Worm (Caenorhabditis elegans) whole organism, young adult: ENCODE measurements around the gene vha-1.
A peak's percentile ranks its signal among the peaks of the same experiment; 100 is the strongest.

Experiments
- B0261.1 ChIP-seq: sonication (generic microtip); optimal IDR thresholded peaks from 2 replicates; lab custom pipeline; 2016; ENCODE audit warnings: mild to moderate bottlenecking, missing genetic modification characterization, moderate library complexity, missing compliant biosample characterization
- F33H1.4 ChIP-seq: fragments of 200-800 bp; sonication (Bioruptor generic); IDR thresholded peaks from 2 replicates; pipeline ENCODE4 v1.3.6; 2022; ENCODE audit warnings: missing genetic modification reagents, missing genetic modification characterization, missing compliant biosample characterization
- F37B4.10 ChIP-seq: fragments of 200-800 bp; sonication (Bioruptor generic); IDR thresholded peaks from 2 replicates; pipeline ENCODE4 v1.3.6; 2022; ENCODE audit warnings: missing genetic modification characterization, missing compliant biosample characterization
- K12H6.12 ChIP-seq: fragments of 200-800 bp; sonication (Bioruptor generic); optimal IDR thresholded peaks from 2 replicates; lab custom pipeline; 2018; ENCODE audit warnings: mild to moderate bottlenecking, missing genetic modification characterization, missing compliant biosample characterization
- Y53G8AR.9 ChIP-seq: fragments of 200-800 bp; sonication (Bioruptor generic); conservative IDR thresholded peaks from 2 replicates; pipeline ENCODE4 v1.3.6; 2022; ENCODE audit warnings: missing genetic modification reagents, missing genetic modification characterization, missing compliant biosample characterization
- ZK185.1 ChIP-seq: sonication (generic microtip); optimal IDR thresholded peaks from 2 replicates; lab custom pipeline; 2016; ENCODE audit warnings: mild to moderate bottlenecking, missing genetic modification characterization, missing compliant biosample characterization; ENCODE audit not compliant: poor library complexity, severe bottlenecking
- athp-1 ChIP-seq: sonication (generic microtip); optimal IDR thresholded peaks from 2 replicates; lab custom pipeline; 2017; ENCODE audit warnings: mild to moderate bottlenecking, missing genetic modification characterization, missing compliant biosample characterization
- attf-5 ChIP-seq: fragments of 200-800 bp; sonication (Bioruptor generic); optimal IDR thresholded peaks from 2 replicates; lab custom pipeline; 2018; ENCODE audit warnings: mild to moderate bottlenecking, missing genetic modification characterization, missing compliant biosample characterization
- attf-6 ChIP-seq: fragments of 200-800 bp; sonication (Bioruptor generic); IDR thresholded peaks from 2 replicates; pipeline ENCODE4 v1.3.6; 2022; ENCODE audit warnings: missing genetic modification reagents, missing genetic modification characterization, missing compliant biosample characterization
- ceh-27 ChIP-seq: fragments of 200-800 bp; sonication (Bioruptor generic); optimal IDR thresholded peaks from 2 replicates; lab custom pipeline; 2018; ENCODE audit warnings: mild to moderate bottlenecking, missing genetic modification characterization, moderate library complexity, missing compliant biosample characterization
- ceh-58 ChIP-seq: fragments of 200-800 bp; sonication (Bioruptor generic); IDR thresholded peaks from 2 replicates; pipeline ENCODE4 v1.3.6; 2022; ENCODE audit warnings: missing genetic modification characterization, missing compliant biosample characterization
- ceh-91 ChIP-seq: fragments of 200-800 bp; sonication (Bioruptor generic); IDR thresholded peaks from 2 replicates; pipeline ENCODE4 v1.3.6; 2022; ENCODE audit warnings: missing genetic modification reagents, missing genetic modification characterization, missing compliant biosample characterization
- dpl-1 ChIP-seq: fragments of 150-350 bp; optimal IDR thresholded peaks from 2 replicates; lab custom pipeline; 2014; ENCODE audit warnings: missing biosample characterization, missing genetic modification reagents, missing genetic modification characterization
- efl-1 ChIP-seq: fragments of 150-350 bp; optimal IDR thresholded peaks from 2 replicates; lab custom pipeline; 2014; ENCODE audit warnings: missing biosample characterization, missing genetic modification reagents, missing genetic modification characterization
- him-1 ChIP-seq: sonication (generic microtip); optimal IDR thresholded peaks from 2 replicates; lab custom pipeline; 2016; ENCODE audit warnings: missing genotype, missing genetic modification reagents, missing genetic modification characterization, missing compliant biosample characterization
- hlh-12 ChIP-seq: sonication (generic microtip); optimal IDR thresholded peaks from 2 replicates; lab custom pipeline; 2016; ENCODE audit warnings: missing genetic modification characterization, missing compliant biosample characterization
- hlh-26 ChIP-seq: fragments of 200-800 bp; sonication (Bioruptor generic); conservative IDR thresholded peaks from 2 replicates; pipeline ENCODE4 v1.3.6; 2022; ENCODE audit warnings: missing genetic modification reagents, missing genetic modification characterization, missing compliant biosample characterization
- hmg-1.2 ChIP-seq: fragments of 200-800 bp; sonication (Bioruptor generic); IDR thresholded peaks from 2 replicates; pipeline ENCODE4 v1.3.6; 2022; ENCODE audit warnings: missing genetic modification reagents, missing genetic modification characterization, missing compliant biosample characterization
- hmg-20 ChIP-seq: fragments of 200-800 bp; sonication (Bioruptor generic); IDR thresholded peaks from 2 replicates; pipeline ENCODE4 v1.3.6; 2022; ENCODE audit warnings: missing genetic modification reagents, missing genetic modification characterization, missing compliant biosample characterization
- lin-54 ChIP-seq: fragments of 200-800 bp; sonication (Bioruptor generic); optimal IDR thresholded peaks from 2 replicates; lab custom pipeline; 2018; ENCODE audit warnings: mild to moderate bottlenecking, missing genetic modification characterization, missing compliant biosample characterization
- lsl-1 ChIP-seq: fragments of 200-800 bp; sonication (Bioruptor generic); optimal IDR thresholded peaks from 2 replicates; lab custom pipeline; 2018; ENCODE audit warnings: mild to moderate bottlenecking, missing genetic modification characterization, moderate library complexity, missing compliant biosample characterization
- madf-3 ChIP-seq: fragments of 200-800 bp; sonication (Bioruptor generic); IDR thresholded peaks from 2 replicates; pipeline ENCODE4 v1.3.6; 2022; ENCODE audit warnings: missing genetic modification reagents, missing genetic modification characterization, missing compliant biosample characterization
- madf-8 ChIP-seq: fragments of 200-800 bp; sonication (Bioruptor generic); conservative IDR thresholded peaks from 2 replicates; pipeline ENCODE4 v1.3.6; 2022; ENCODE audit warnings: missing genetic modification reagents, missing genetic modification characterization, missing compliant biosample characterization
- mcd-1 ChIP-seq: fragments of 200-800 bp; sonication (Bioruptor generic); IDR thresholded peaks from 2 replicates; pipeline ENCODE4 v1.3.6; 2022; ENCODE audit warnings: missing genetic modification reagents, missing genetic modification characterization, missing compliant biosample characterization
- mxl-1 ChIP-seq: sonication (generic microtip); optimal IDR thresholded peaks from 2 replicates; lab custom pipeline; 2016; ENCODE audit warnings: missing genetic modification characterization, missing compliant biosample characterization
- nhr-179 ChIP-seq: sonication (generic microtip); optimal IDR thresholded peaks from 2 replicates; lab custom pipeline; 2016; ENCODE audit warnings: mild to moderate bottlenecking, missing genetic modification characterization, missing compliant biosample characterization
- nhr-27 ChIP-seq: fragments of 200-800 bp; sonication (Bioruptor generic); optimal IDR thresholded peaks from 2 replicates; lab custom pipeline; 2018; ENCODE audit warnings: mild to moderate bottlenecking, missing genetic modification characterization, moderate library complexity, missing compliant biosample characterization
- nhr-80 ChIP-seq: sonication (generic microtip); optimal IDR thresholded peaks from 2 replicates; lab custom pipeline; 2016; ENCODE audit warnings: missing genetic modification characterization, missing compliant biosample characterization
- nhr-90 ChIP-seq: sonication (generic microtip); optimal IDR thresholded peaks from 2 replicates; lab custom pipeline; 2016; ENCODE audit warnings: missing genotype, mild to moderate bottlenecking, missing genetic modification characterization, missing compliant biosample characterization
- rcor-1 ChIP-seq: fragments of 200-800 bp; sonication (Bioruptor generic); IDR thresholded peaks from 2 replicates; pipeline ENCODE4 v1.3.6; 2022; ENCODE audit warnings: missing genetic modification reagents, missing genetic modification characterization, missing compliant biosample characterization
- sdz-38 ChIP-seq: sonication (generic microtip); optimal IDR thresholded peaks from 2 replicates; lab custom pipeline; 2016; ENCODE audit warnings: missing genotype, missing genetic modification characterization, missing compliant biosample characterization
- sea-2 ChIP-seq: fragments of 200-800 bp; sonication (Bioruptor generic); IDR thresholded peaks from 2 replicates; pipeline ENCODE4 v1.3.6; 2022; ENCODE audit warnings: missing genetic modification characterization, missing compliant biosample characterization
- snpc-1.3 ChIP-seq: sonication (generic microtip); optimal IDR thresholded peaks from 2 replicates; lab custom pipeline; 2017; ENCODE audit warnings: missing genetic modification characterization, mild to moderate bottlenecking, missing compliant biosample characterization, antibody characterized with exemption, moderate library complexity, missing genotype, missing genetic modification reagents; ENCODE audit not compliant: insufficient read depth
- snpc-3.4 ChIP-seq: sonication (generic microtip); optimal IDR thresholded peaks from 2 replicates; lab custom pipeline; 2017; ENCODE audit warnings: missing genetic modification characterization, mild to moderate bottlenecking, missing compliant biosample characterization, antibody characterized with exemption, moderate library complexity, missing genotype, missing genetic modification reagents
- snpc-4 ChIP-seq, 5 experiments: fragments of 150-350 bp in 1 of 5; sonication (generic microtip) in 4 of 5; optimal IDR thresholded peaks; 2 replicates each; lab custom pipeline; 2014 to 2018; ENCODE audit warnings: missing genetic modification characterization in 5 of 5, missing biosample characterization in 3 of 5, antibody characterized with exemption in 2 of 5, mild to moderate bottlenecking in 2 of 5, missing compliant biosample characterization in 2 of 5, missing genotype in 2 of 5, moderate library complexity in 2 of 5, missing genetic modification reagents in 1 of 5
- xnd-1 ChIP-seq: sonication (generic microtip); optimal IDR thresholded peaks from 2 replicates; lab custom pipeline; 2016; ENCODE audit warnings: missing genotype, missing genetic modification reagents, missing genetic modification characterization, missing compliant biosample characterization
- zim-3 ChIP-seq: sonication (generic microtip); optimal IDR thresholded peaks from 2 replicates; lab custom pipeline; 2017; ENCODE audit warnings: mild to moderate bottlenecking, missing genetic modification characterization, moderate library complexity, missing compliant biosample characterization
- ztf-22 ChIP-seq: fragments of 200-800 bp; sonication (Bioruptor generic); optimal IDR thresholded peaks from 2 replicates; lab custom pipeline; 2018; ENCODE audit warnings: mild to moderate bottlenecking, missing genetic modification characterization, moderate library complexity, missing compliant biosample characterization
- ztf-26 ChIP-seq: sonication (generic microtip); optimal IDR thresholded peaks from 2 replicates; lab custom pipeline; 2017; ENCODE audit warnings: missing genetic modification characterization, missing compliant biosample characterization
- ztf-28 ChIP-seq: fragments of 200-800 bp; sonication (Bioruptor generic); IDR thresholded peaks from 2 replicates; pipeline ENCODE4 v1.3.6; 2022; ENCODE audit warnings: missing genetic modification reagents, missing genetic modification characterization, missing compliant biosample characterization

Gene vha-1

ce11 chrIII:9827163-9827951, 46.3 kb downstream of the vha-1 start, which contains the start of the genes ZK632.10 and ZK632.11 (continued):
- TF ChIP-seq hmg-20 (GFP tag; lab: Robert Waterston, UW) (no peak), mcd-1 (no peak), efl-1 (GFP tag; lab: Kevin White, UChicago) (no peak), F37B4.10 (no peak), dpl-1 (GFP tag; lab: Kevin White, UChicago) (no peak), lin-54 (GFP tag; lab: Kevin White, UChicago) (peak; percentile 31), snpc-3.4 (tag; lab: Kevin White, UChicago) (no peak), mxl-1 (no peak), hmg-1.2 (GFP tag; lab: Robert Waterston, UW) (peak; percentile 44; the same call in 1 of the 2 replicates), ztf-28 (GFP tag; lab: Robert Waterston, UW) (no peak), nhr-27 (no peak), snpc-1.3 (tag; lab: Kevin White, UChicago) (no peak), rcor-1 (GFP tag; lab: Robert Waterston, UW) (peak; percentile 50; the same call in 1 of the 2 replicates), madf-8 (no peak), xnd-1 (tag; lab: Kevin White, UChicago) (no peak), F33H1.4 (GFP tag; lab: Robert Waterston, UW) (peak; percentile 66), athp-1 (no peak), him-1 (tag; lab: Kevin White, UChicago) (no peak), lsl-1 (GFP tag; lab: Kevin White, UChicago) (peak; percentile 83), ztf-22 (GFP tag; lab: Kevin White, UChicago) (no peak), hlh-26 (GFP tag; lab: Robert Waterston, UW) (no peak), ceh-27 (GFP tag; lab: Kevin White, UChicago) (peak; percentile 20), K12H6.12 (peak; percentile 59), ZK185.1 (tag; lab: Kevin White, UChicago) (no peak), madf-3 (peak; percentile 37; the same call in 1 of the 2 replicates), nhr-179 (tag; lab: Kevin White, UChicago) (no peak), Y53G8AR.9 (GFP tag; lab: Robert Waterston, UW) (peak; percentile 39; the same call in 1 of the 2 replicates), zim-3 (tag; lab: Kevin White, UChicago) (no peak), nhr-90 (tag; lab: Kevin White, UChicago) (no peak), hlh-12 (tag; lab: Kevin White, UChicago) (no peak), ceh-91 (GFP tag; lab: Robert Waterston, UW) (peak; percentile 53), snpc-4 (GFP tag; optimal IDR thresholded peaks at IDR 0.05; lab: Kevin White, UChicago) (no peak), snpc-4 (tag; optimal IDR thresholded peaks at IDR 0.05; lab: Kevin White, UChicago) (peak in 2 of 4 experiments; percentile 16 to 42), sea-2 (GFP tag; lab: Robert Waterston, UW) (no peak), ceh-58 (GFP tag; lab: Robert Waterston, UW) (no peak), ztf-26 (tag; lab: Kevin White, UChicago) (no peak), B0261.1 (tag; lab: Kevin White, UChicago) (no peak), attf-6 (GFP tag; lab: Robert Waterston, UW) (no peak), sdz-38 (tag; lab: Kevin White, UChicago) (no peak), attf-5 (peak; percentile 17), nhr-80 (peak; percentile 56)
